Worm (Caenorhabditis elegans): ENCODE data around the gene mib-1.

ce11 chrIII:11332306-11332705, 41.8 kb upstream of the mib-1 start:
- no peak for TF ChIP-seq pha-4 (tag; optimal IDR thresholded peaks at IDR 0.05)
- TF ChIP-seq ztf-4 (tag; optimal IDR thresholded peaks at IDR 0.05), result no peak
- no peak for TF ChIP-seq ZK546.5 (tag; optimal IDR thresholded peaks at IDR 0.05)
- TF ChIP-seq nhr-12 (tag; optimal IDR thresholded peaks at IDR 0.05), result no peak
